Worm (Caenorhabditis elegans) whole organism, late embryonic: ENCODE data around the gene srj-38.

Experiments used
- C08G9.2 ChIP-seq: sonication (generic microtip); optimal IDR thresholded peaks from 2 replicates; lab custom pipeline; 2016; ENCODE audit warnings: mild to moderate bottlenecking, missing genetic modification characterization, moderate library complexity, missing compliant biosample characterization
- K02D7.2 ChIP-seq: sonication (generic microtip); optimal IDR thresholded peaks from 2 replicates; lab custom pipeline; 2017; ENCODE audit warnings: mild to moderate bottlenecking, missing genetic modification characterization, missing compliant biosample characterization
- ahr-1 ChIP-seq: sonication (generic microtip); optimal IDR thresholded peaks from 2 replicates; lab custom pipeline; 2016; ENCODE audit warnings: missing genetic modification characterization, missing compliant biosample characterization
- ama-1 ChIP-seq: fragments of 150-350 bp; optimal IDR thresholded peaks from 2 replicates; lab custom pipeline; 2014
- ceh-31 ChIP-seq: sonication (generic microtip); optimal IDR thresholded peaks from 2 replicates; lab custom pipeline; 2016; ENCODE audit warnings: missing genetic modification characterization, missing compliant biosample characterization
- ceh-45 ChIP-seq: fragments of 200-800 bp; sonication (Bioruptor generic); IDR thresholded peaks from 2 replicates; pipeline ENCODE4 v1.3.6; 2022; ENCODE audit warnings: missing genetic modification reagents, missing genetic modification characterization, missing compliant biosample characterization
- ceh-48 ChIP-seq: sonication (generic microtip); optimal IDR thresholded peaks from 2 replicates; lab custom pipeline; 2016; ENCODE audit warnings: missing genetic modification characterization, inconsistent platforms, missing compliant biosample characterization
- ceh-6 ChIP-seq: fragments of 200-800 bp; sonication (Bioruptor generic); optimal IDR thresholded peaks from 2 replicates; lab custom pipeline; 2018; ENCODE audit warnings: mild to moderate bottlenecking, missing genetic modification characterization, missing compliant biosample characterization
- dmd-4 ChIP-seq: sonication (generic microtip); optimal IDR thresholded peaks from 2 replicates; lab custom pipeline; 2016; ENCODE audit warnings: borderline replicate concordance, missing genetic modification characterization, missing compliant biosample characterization
- elt-2 ChIP-seq: sonication (generic microtip); optimal IDR thresholded peaks from 2 replicates; lab custom pipeline; 2016; ENCODE audit warnings: missing genetic modification reagents, missing genetic modification characterization, missing compliant biosample characterization
- fkh-6 ChIP-seq: sonication (generic microtip); optimal IDR thresholded peaks from 2 replicates; lab custom pipeline; 2016; ENCODE audit warnings: missing genetic modification characterization, missing compliant biosample characterization
- gmeb-2 ChIP-seq: sonication (generic microtip); optimal IDR thresholded peaks from 2 replicates; lab custom pipeline; 2016; ENCODE audit warnings: missing genetic modification characterization, inconsistent platforms, missing compliant biosample characterization
- hlh-15 ChIP-seq: sonication (generic microtip); optimal IDR thresholded peaks from 2 replicates; lab custom pipeline; 2016; ENCODE audit warnings: missing genetic modification characterization, missing compliant biosample characterization
- hlh-30 ChIP-seq: sonication (generic microtip); optimal IDR thresholded peaks from 2 replicates; lab custom pipeline; 2017; ENCODE audit warnings: antibody characterized with exemption, missing genetic modification characterization, missing compliant biosample characterization; ENCODE audit not compliant: insufficient read depth
- lin-11 ChIP-seq: fragments of 200-800 bp; sonication (Bioruptor generic); optimal IDR thresholded peaks from 2 replicates; lab custom pipeline; 2018; ENCODE audit warnings: mild to moderate bottlenecking, missing genetic modification characterization, missing compliant biosample characterization
- madf-2 ChIP-seq: sonication (generic microtip); optimal IDR thresholded peaks from 2 replicates; lab custom pipeline; 2017; ENCODE audit warnings: missing genetic modification characterization, missing compliant biosample characterization
- mec-3 ChIP-seq: sonication (generic microtip); optimal IDR thresholded peaks from 2 replicates; lab custom pipeline; 2016; ENCODE audit warnings: borderline replicate concordance, missing genetic modification characterization, missing compliant biosample characterization
- nfya-1 ChIP-seq: sonication (generic microtip); optimal IDR thresholded peaks from 2 replicates; lab custom pipeline; 2017; ENCODE audit warnings: missing genetic modification characterization, mild to moderate bottlenecking, missing compliant biosample characterization, antibody characterized with exemption, moderate library complexity
- nhr-11 ChIP-seq: fragments of 150-350 bp; optimal IDR thresholded peaks from 2 replicates; lab custom pipeline; 2014; ENCODE audit warnings: missing biosample characterization, missing genetic modification characterization
- npax-4 ChIP-seq: sonication (generic microtip); optimal IDR thresholded peaks from 2 replicates; lab custom pipeline; 2016; ENCODE audit warnings: missing genetic modification characterization, missing compliant biosample characterization
- odd-2 ChIP-seq: sonication (generic microtip); optimal IDR thresholded peaks from 2 replicates; lab custom pipeline; 2017; ENCODE audit warnings: antibody characterized with exemption, mild to moderate bottlenecking, missing genetic modification characterization, missing compliant biosample characterization
- pag-3 ChIP-seq: sonication (generic microtip); optimal IDR thresholded peaks from 2 replicates; lab custom pipeline; 2016; ENCODE audit warnings: missing compliant biosample characterization, missing genetic modification characterization, borderline replicate concordance
- pax-1 ChIP-seq: fragments of 150-350 bp; optimal IDR thresholded peaks from 2 replicates; lab custom pipeline; 2014; ENCODE audit warnings: missing biosample characterization, missing genetic modification characterization
- pha-2 ChIP-seq: sonication (generic microtip); optimal IDR thresholded peaks from 2 replicates; lab custom pipeline; 2017; ENCODE audit warnings: mild to moderate bottlenecking, missing genetic modification characterization, missing compliant biosample characterization
- pqm-1 ChIP-seq: sonication (generic microtip); optimal IDR thresholded peaks from 2 replicates; lab custom pipeline; 2016; ENCODE audit warnings: missing genetic modification characterization, missing compliant biosample characterization
- pros-1 ChIP-seq: fragments of 150-350 bp; optimal IDR thresholded peaks from 2 replicates; lab custom pipeline; 2014; ENCODE audit warnings: missing biosample characterization, missing genetic modification reagents, missing genetic modification characterization
- syd-9 ChIP-seq: sonication (generic microtip); optimal IDR thresholded peaks from 2 replicates; lab custom pipeline; 2016; ENCODE audit warnings: mild to moderate bottlenecking, missing genetic modification characterization, moderate library complexity, missing compliant biosample characterization
- tbx-2 ChIP-seq: sonication (generic microtip); optimal IDR thresholded peaks from 2 replicates; lab custom pipeline; 2016; ENCODE audit warnings: missing genetic modification characterization, missing compliant biosample characterization
- tbx-7 ChIP-seq: sonication (generic microtip); optimal IDR thresholded peaks from 2 replicates; lab custom pipeline; 2016; ENCODE audit warnings: missing genotype, missing genetic modification characterization, missing compliant biosample characterization
- ttx-3 ChIP-seq: sonication (generic microtip); optimal IDR thresholded peaks from 2 replicates; lab custom pipeline; 2016; ENCODE audit warnings: missing genetic modification reagents, missing genetic modification characterization, missing compliant biosample characterization
- zip-5 ChIP-seq: sonication (generic microtip); optimal IDR thresholded peaks from 2 replicates; lab custom pipeline; 2016; ENCODE audit warnings: missing genetic modification characterization, missing compliant biosample characterization
- ztf-16 ChIP-seq: sonication (generic microtip); optimal IDR thresholded peaks from 2 replicates; lab custom pipeline; 2017; ENCODE audit warnings: missing genetic modification characterization, missing compliant biosample characterization

Gene srj-38

DNA sequence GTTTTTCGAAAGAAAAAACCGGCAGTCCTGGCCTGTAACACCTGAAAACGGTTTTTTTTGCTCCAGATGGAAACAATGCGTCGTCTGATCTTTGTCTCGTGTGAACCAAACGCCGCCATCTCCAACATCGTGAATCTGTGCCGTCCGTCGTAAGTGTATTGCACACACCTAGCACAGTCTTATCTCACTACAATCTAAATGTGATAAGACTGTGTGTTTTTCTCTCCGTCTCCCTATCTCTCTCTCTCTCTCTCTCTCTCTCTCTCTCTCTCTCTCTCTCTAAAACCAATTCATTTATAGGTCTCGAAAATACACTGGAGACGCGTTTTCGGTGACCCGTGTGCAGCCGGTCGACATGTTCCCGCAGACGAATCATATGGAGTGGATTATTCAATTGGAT lies 26.4 kb upstream of the srj-38 start:
- TF ChIP-seq pros-1 (tag; lab: Kevin White, UChicago) (no peak), syd-9 (no peak), madf-2 (tag; lab: Kevin White, UChicago) (no peak), K02D7.2 (tag; lab: Kevin White, UChicago) (no peak), lin-11 (tag; lab: Kevin White, UChicago) (no peak), dmd-4 (no peak), nhr-11 (tag; lab: Kevin White, UChicago) (no peak), elt-2 (tag; lab: Kevin White, UChicago) (peak; percentile 94)

DNA sequence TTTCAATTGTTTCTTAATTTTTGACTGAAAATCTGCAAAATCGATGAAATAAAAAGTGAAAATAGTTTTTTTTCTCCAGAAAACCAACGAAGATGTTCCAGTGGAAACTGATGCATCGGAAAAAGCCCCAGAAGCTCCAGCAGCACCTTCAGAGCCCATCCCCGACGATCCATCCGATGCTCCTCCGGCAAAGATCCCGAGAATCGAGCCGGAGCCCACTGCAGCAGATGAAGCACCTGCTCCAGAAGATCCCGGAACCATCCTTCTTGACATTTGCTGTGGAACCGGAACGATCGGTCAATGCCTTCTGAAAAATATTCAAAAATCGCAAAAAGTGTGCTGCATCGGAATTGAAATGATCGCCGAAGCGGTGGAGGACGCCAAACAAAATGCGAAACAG lies 24.5 kb upstream of the srj-38 start:
- TF ChIP-seq pag-3 (no peak), mec-3 (tag; lab: Kevin White, UChicago) (no peak), ceh-45 (GFP tag; lab: Robert Waterston, UW) (no peak), hlh-30 (tag; lab: Kevin White, UChicago) (no peak), ceh-48 (tag; lab: Kevin White, UChicago) (no peak), pros-1 (tag; lab: Kevin White, UChicago) (no peak), gmeb-2 (tag; lab: Kevin White, UChicago) (no peak), ama-1 (no peak), fkh-6 (tag; lab: Kevin White, UChicago) (no peak), nhr-11 (tag; lab: Kevin White, UChicago) (no peak), C08G9.2 (tag; lab: Kevin White, UChicago) (no peak), tbx-7 (no peak), K02D7.2 (tag; lab: Kevin White, UChicago) (no peak), pha-2 (tag; lab: Kevin White, UChicago) (no peak)

DNA sequence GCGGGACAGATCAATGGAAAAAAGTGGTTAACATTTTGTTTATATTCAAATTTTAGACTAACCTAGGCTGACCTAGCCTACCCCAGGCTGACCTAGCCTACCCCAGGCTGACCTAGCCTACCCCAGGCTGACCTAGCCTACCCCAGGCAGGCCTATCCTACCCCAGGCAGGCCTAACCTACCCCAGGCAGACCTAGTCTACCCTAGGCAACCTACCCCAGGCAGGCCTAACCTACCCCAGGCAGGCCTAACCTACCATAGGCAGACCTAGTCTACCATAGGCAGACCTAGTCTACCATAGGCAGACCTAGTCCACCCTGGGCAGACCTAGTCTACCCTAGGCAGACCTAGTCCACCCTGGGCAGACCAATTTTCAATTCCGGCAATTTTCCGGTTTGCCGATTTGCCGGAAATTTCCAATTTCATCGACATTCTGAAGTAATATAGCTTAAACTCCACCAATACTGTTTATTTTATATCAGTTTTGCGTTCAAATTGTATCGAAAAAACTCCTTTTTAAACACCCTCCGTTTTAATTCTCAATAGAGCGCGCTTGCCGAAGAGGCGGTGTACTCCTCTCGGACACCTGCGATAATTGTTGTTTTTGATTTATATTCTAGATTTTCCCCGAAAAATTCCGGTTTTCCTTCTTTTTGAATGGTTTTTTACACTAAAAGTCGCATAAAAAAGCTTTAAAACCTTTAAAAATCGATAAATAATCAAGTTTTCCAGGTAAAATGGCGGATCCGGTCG lies 20.2 kb upstream of the srj-38 start, which contains the start of gene trm-2A:
TSS of gene trm-2A (plus strand) at position 732 of the 752 bp plus-strand sequence.
- TF ChIP-seq nfya-1 (tag; lab: Kevin White, UChicago), result peak; percentile 24
- TF ChIP-seq tbx-2 (tag; lab: Kevin White, UChicago), result peak; percentile 26
- no peak for TF ChIP-seq npax-4 (tag; lab: Kevin White, UChicago)
- peak; percentile 15 for TF ChIP-seq ceh-31 (tag; lab: Kevin White, UChicago)

DNA sequence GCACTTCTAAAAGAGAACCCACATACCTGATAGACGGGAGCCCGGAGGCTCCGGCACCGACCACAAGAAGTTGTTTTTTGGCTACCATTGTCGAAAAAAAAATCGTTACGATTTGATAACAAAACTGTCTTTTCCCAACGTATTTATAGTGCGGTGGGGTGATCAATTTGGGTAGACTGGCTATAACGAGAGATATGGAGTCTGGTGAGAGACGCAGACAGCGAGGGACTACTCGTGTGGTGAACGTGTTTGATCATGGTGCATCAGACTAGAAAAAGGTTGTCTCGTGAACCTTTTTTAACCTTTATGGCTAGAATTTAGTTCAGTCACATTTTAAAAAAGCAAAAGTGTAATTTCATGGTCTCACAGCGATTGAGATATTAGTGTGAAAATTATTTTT lies 19.2 kb upstream of the srj-38 start, which contains the start of gene fmo-5:
TSS of gene fmo-5 (minus strand) at position 206 of the 400 bp plus-strand sequence.
- TF ChIP-seq ama-1, result no peak
- TF ChIP-seq hlh-30 (tag; lab: Kevin White, UChicago), result peak; percentile 36

DNA sequence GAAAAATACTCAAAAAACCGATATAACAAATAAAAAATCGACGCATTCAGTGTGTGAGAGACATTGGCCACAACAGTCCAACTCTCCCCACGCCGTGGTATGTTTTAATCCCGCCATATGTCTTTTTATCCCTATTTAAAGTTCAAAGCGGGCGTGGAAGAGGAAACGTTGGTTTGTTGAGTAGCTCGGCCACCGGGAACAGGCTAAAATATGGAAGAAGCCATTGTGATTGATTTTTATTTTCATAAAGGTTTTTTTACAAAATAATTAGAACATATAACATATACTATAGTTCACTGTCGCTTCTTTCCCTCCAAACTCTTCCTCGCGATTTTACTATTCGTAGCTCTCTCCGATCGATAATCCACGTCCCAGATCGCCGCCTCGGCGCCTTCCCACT lies 14.9 kb upstream of the srj-38 start, which contains the start of gene nas-32:
TSS of gene nas-32 (minus strand) at position 101 of the 400 bp plus-strand sequence.
- TF ChIP-seq nhr-11 (tag; lab: Kevin White, UChicago), result no peak
- no peak for TF ChIP-seq npax-4 (tag; lab: Kevin White, UChicago)
- TF ChIP-seq ahr-1 (tag; lab: Kevin White, UChicago), result no peak
- TF ChIP-seq ttx-3 (tag; lab: Kevin White, UChicago), result no peak
- TF ChIP-seq C08G9.2 (tag; lab: Kevin White, UChicago), result no peak
- TF ChIP-seq ztf-16 (tag; lab: Kevin White, UChicago), result no peak
- no peak for TF ChIP-seq ceh-6 (GFP tag; lab: Kevin White, UChicago)
- no peak for TF ChIP-seq pqm-1
- TF ChIP-seq tbx-2 (tag; lab: Kevin White, UChicago), result no peak
- no peak for TF ChIP-seq hlh-15 (tag; lab: Kevin White, UChicago)
- TF ChIP-seq ceh-48 (tag; lab: Kevin White, UChicago), result no peak
- no peak for TF ChIP-seq pax-1 (tag; lab: Kevin White, UChicago)
- no peak for TF ChIP-seq odd-2 (tag; lab: Kevin White, UChicago)
- TF ChIP-seq zip-5 (tag; lab: Kevin White, UChicago), result no peak
- TF ChIP-seq nfya-1 (tag; lab: Kevin White, UChicago), result no peak
